Worm (Caenorhabditis elegans): Measurements from ENCODE around the gene nlp-69.

- TF ChIP-seq unc-62 (GFP tag; optimal IDR thresholded peaks at IDR 0.05) = no peak
- TF ChIP-seq ztf-11 (tag; optimal IDR thresholded peaks at IDR 0.05) = no peak
- TF ChIP-seq snpc-4 (tag; optimal IDR thresholded peaks at IDR 0.05) = no peak
- TF ChIP-seq unc-39 (tag; optimal IDR thresholded peaks at IDR 0.05) = no peak
- TF ChIP-seq lin-13 (tag; optimal IDR thresholded peaks at IDR 0.05) = no peak
- no peak for TF ChIP-seq cnd-1 (tag; optimal IDR thresholded peaks at IDR 0.05)
- TF ChIP-seq mab-5 (tag; optimal IDR thresholded peaks at IDR 0.05) = no peak
- no peak for TF ChIP-seq sem-2 (GFP tag; optimal IDR thresholded peaks at IDR 0.05)
Observed at ce11 chrV:20138407-20139044, 43.7 kb upstream of the nlp-69 start, which contains the start of gene Y113G7A.14.
